Fruit fly (Drosophila melanogaster): ENCODE measurements around the gene CG2924.
A peak's percentile ranks its signal among the peaks of the same experiment; 100 is the strongest.

The CG2924 gene

dm6 chrX:2258602-2259233 is 11.8 kb downstream of the CG2924 start:
- TF ChIP-seq caup (GFP tag; optimal IDR thresholded peaks at IDR 0.05; ENCODE audit: severe bottlenecking) (no peak), sna (GFP tag; IDR thresholded peaks at IDR 0.05; ENCODE audit: partially characterized antibody) (no peak), mam (GFP tag; optimal IDR thresholded peaks at IDR 0.05) (no peak), cas (GFP tag; IDR thresholded peaks at IDR 0.05) (no peak), H2.0 (GFP tag; IDR thresholded peaks at IDR 0.05) (no peak), Gsc (GFP tag; IDR thresholded peaks at IDR 0.05) (no peak), CG4730 (GFP tag; IDR thresholded peaks at IDR 0.05) (no peak), CG6175 (GFP tag; IDR thresholded peaks at IDR 0.05) (no peak), Ets65A (GFP tag) (peak; percentile 48), CG12236 (GFP tag; optimal IDR thresholded peaks at IDR 0.05) (no peak), CG11696 (GFP tag; IDR thresholded peaks at IDR 0.05) (peak; percentile 43; the same call in 1 of the 2 replicates), Adf1 (GFP tag; IDR thresholded peaks at IDR 0.05) (no peak), sens-2 (GFP tag; IDR thresholded peaks at IDR 0.05) (no peak), unpg (GFP tag; optimal IDR thresholded peaks at IDR 0.05) (peak; percentile 6), CG16815 (GFP tag; optimal IDR thresholded peaks at IDR 0.05) (no peak), CG10979 (tag; optimal IDR thresholded peaks at IDR 0.05) (no peak), CG14965 (GFP tag; optimal IDR thresholded peaks at IDR 0.05; ENCODE audit: borderline replicate concordance) (no peak), CG15073 (GFP tag; optimal IDR thresholded peaks at IDR 0.05) (no peak), CG8359 (GFP tag; optimal IDR thresholded peaks at IDR 0.05; ENCODE audit: borderline replicate concordance) (no peak), sim (GFP tag; IDR thresholded peaks at IDR 0.05) (no peak), CG15269 (tag; optimal IDR thresholded peaks at IDR 0.05) (no peak), CG16779 (GFP tag; IDR thresholded peaks at IDR 0.05) (no peak), CG1792 (GFP tag; optimal IDR thresholded peaks at IDR 0.05) (no peak), cg (GFP tag; optimal IDR thresholded peaks at IDR 0.05) (peak; percentile 9), CG18764 (GFP tag; optimal IDR thresholded peaks at IDR 0.05) (no peak), CkIIα-i1 (GFP tag; IDR thresholded peaks at IDR 0.05) (no peak), CG6683 (GFP tag; optimal IDR thresholded peaks at IDR 0.05) (no peak), CG8478 (optimal IDR thresholded peaks at IDR 0.05) (no peak), CG12299 (tag; optimal IDR thresholded peaks at IDR 0.05) (no peak), p53 (GFP tag; optimal IDR thresholded peaks at IDR 0.05) (no peak), pho (GFP tag; optimal IDR thresholded peaks at IDR 0.05) (no peak), Opbp (GFP tag; IDR thresholded peaks at IDR 0.05; ENCODE audit: partially characterized antibody) (no peak), Fer2 (tag; optimal IDR thresholded peaks at IDR 0.05) (no peak), CG9797 (GFP tag; optimal IDR thresholded peaks at IDR 0.05) (no peak), CG6813 (GFP tag; optimal IDR thresholded peaks at IDR 0.05) (no peak), Lpt (GFP tag; optimal IDR thresholded peaks at IDR 0.05) (no peak), Hr51 (GFP tag; optimal IDR thresholded peaks at IDR 0.05) (peak in 1 of 2 experiments; percentile 8), Med (GFP tag) (no peak), BtbVII (GFP tag; optimal IDR thresholded peaks at IDR 0.05) (no peak), ci (GFP tag; IDR thresholded peaks at IDR 0.05) (no peak), gce (GFP tag; IDR thresholded peaks at IDR 0.05) (no peak), gsb-n (tag; optimal IDR thresholded peaks at IDR 0.05) (no peak), CG11085 (GFP tag; IDR thresholded peaks at IDR 0.05) (no peak), Scr (GFP tag; IDR thresholded peaks at IDR 0.05; ENCODE audit: partially characterized antibody) (no peak), slbo (GFP tag; IDR thresholded peaks at IDR 0.05) (no peak), org-1 (GFP tag; optimal IDR thresholded peaks at IDR 0.05) (no peak), CG6654 (GFP tag; optimal IDR thresholded peaks at IDR 0.05) (no peak), Myb (GFP tag; optimal IDR thresholded peaks at IDR 0.05) (peak; percentile 29), E2f1 (GFP tag; IDR thresholded peaks at IDR 0.05) (no peak), CG8924 (tag; optimal IDR thresholded peaks at IDR 0.05) (no peak), Hey (tag; optimal IDR thresholded peaks at IDR 0.05) (no peak)

Measured in whole organism, embryonic.